Worm (Caenorhabditis elegans): ENCODE data around the gene F14D7.1.

ce11 chrV:14240694-14241201, 48.5 kb downstream of the F14D7.1 start, which contains the start of gene K02E11.10:
- TF ChIP-seq him-1 (tag; optimal IDR thresholded peaks at IDR 0.05): no peak
- no peak for TF ChIP-seq W03F9.2 (tag; optimal IDR thresholded peaks at IDR 0.05)
- TF ChIP-seq dao-5 (tag; optimal IDR thresholded peaks at IDR 0.05): no peak

Data from whole organism, L4/young adult.